Worm (Caenorhabditis elegans): Measurements from ENCODE around the gene Y6E2A.1.

DNA sequence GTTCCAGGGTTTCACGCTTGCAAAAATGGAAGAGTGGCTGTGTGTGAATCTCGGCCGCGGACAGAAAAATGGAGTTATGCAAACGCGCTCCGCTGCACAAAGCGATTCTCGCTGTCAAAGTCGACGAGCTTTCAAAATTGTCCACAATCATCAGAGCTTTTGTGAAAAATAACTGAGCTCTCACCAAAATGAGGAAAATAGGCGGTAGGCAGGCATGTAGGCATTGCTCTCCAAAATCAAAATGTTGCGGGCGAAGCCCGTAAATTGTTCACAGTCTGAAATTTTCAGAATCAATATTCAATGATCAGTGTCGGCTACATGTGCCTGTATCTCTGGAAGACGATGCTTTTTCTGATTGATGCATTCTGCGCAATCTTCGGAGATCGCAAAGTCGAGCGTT, 41.4 kb downstream of the Y6E2A.1 start, which contains the start of gene K06B4.4:
- TF ChIP-seq unc-62 (GFP tag; optimal IDR thresholded peaks at IDR 0.05) (no peak), attf-5 (GFP tag; optimal IDR thresholded peaks at IDR 0.05) (no peak), die-1 (tag; optimal IDR thresholded peaks at IDR 0.05) (no peak), lin-35 (GFP tag; optimal IDR thresholded peaks at IDR 0.05) (no peak)

Data from whole organism, young adult.